Worm (Caenorhabditis elegans): ENCODE results near the gene C08H9.16.

Gene C08H9.16

ce11 chrII:9935664-9936063, 43.1 kb downstream of the C08H9.16 start:
- no peak for TF ChIP-seq mep-1 (tag; optimal IDR thresholded peaks at IDR 0.05)
- TF ChIP-seq nhr-2 (tag; optimal IDR thresholded peaks at IDR 0.05), result no peak

- no peak for TF ChIP-seq hlh-1 (tag; optimal IDR thresholded peaks at IDR 0.05)
- TF ChIP-seq ces-1 (GFP tag; optimal IDR thresholded peaks at IDR 0.05), result no peak
- TF ChIP-seq elt-1 (tag; optimal IDR thresholded peaks at IDR 0.05; ENCODE audit: borderline replicate concordance, insufficient read depth), result no peak
- TF ChIP-seq ham-2 (GFP tag; optimal IDR thresholded peaks at IDR 0.05), result no peak
Measured at ce11 chrII:9936859-9937258, 44.3 kb downstream of the C08H9.16 start, which contains the start of gene C05C10.3. Gene C05C10.3, minus strand, starts transcription at chrII:9936893.

- no peak for TF ChIP-seq lin-13 (tag; optimal IDR thresholded peaks at IDR 0.05)
- TF ChIP-seq flh-1 (GFP tag; optimal IDR thresholded peaks at IDR 0.05), result no peak
- TF ChIP-seq hlh-1 (tag; optimal IDR thresholded peaks at IDR 0.05), result peak; percentile 38
Measured at ce11 chrII:9937611-9938010, 45.0 kb downstream of the C08H9.16 start.

ce11 chrII:9938877-9939276, 46.3 kb downstream of the C08H9.16 start, which contains the start of the genes C05C10.7 and C05C10.5:
Gene C05C10.7, minus strand, starts transcription at chrII:9938971.
Gene C05C10.5, plus strand, starts transcription at chrII:9939040.
- TF ChIP-seq elt-3 (tag; optimal IDR thresholded peaks at IDR 0.05), result no peak
- no peak for TF ChIP-seq ceh-43 (GFP tag; optimal IDR thresholded peaks at IDR 0.05)
- TF ChIP-seq flh-1 (GFP tag; optimal IDR thresholded peaks at IDR 0.05), result no peak
- no peak for TF ChIP-seq elt-1 (tag; optimal IDR thresholded peaks at IDR 0.05; ENCODE audit: borderline replicate concordance, insufficient read depth)
- no peak for TF ChIP-seq ceh-39 (tag; optimal IDR thresholded peaks at IDR 0.05)
- TF ChIP-seq bed-3 (GFP tag; optimal IDR thresholded peaks at IDR 0.05), result no peak

ce11 chrII:9940430-9940829, 47.9 kb downstream of the C08H9.16 start, which contains the start of gene ufd-3:
Gene ufd-3, plus strand, starts transcription at chrII:9940753.
- TF ChIP-seq sem-2 (GFP tag; optimal IDR thresholded peaks at IDR 0.05), result no peak
- no peak for TF ChIP-seq mab-5 (tag; optimal IDR thresholded peaks at IDR 0.05)
- no peak for TF ChIP-seq unc-39 (tag; optimal IDR thresholded peaks at IDR 0.05)
- TF ChIP-seq flh-1 (GFP tag; optimal IDR thresholded peaks at IDR 0.05), result no peak
- no peak for TF ChIP-seq bed-3 (GFP tag; optimal IDR thresholded peaks at IDR 0.05)
- no peak for TF ChIP-seq unc-120 (tag; optimal IDR thresholded peaks at IDR 0.05; ENCODE audit: poor library complexity, severe bottlenecking)
- no peak for TF ChIP-seq nhr-12 (tag; optimal IDR thresholded peaks at IDR 0.05)
- no peak for TF ChIP-seq mls-2 (tag; optimal IDR thresholded peaks at IDR 0.05)
- no peak for TF ChIP-seq elt-1 (tag; optimal IDR thresholded peaks at IDR 0.05; ENCODE audit: borderline replicate concordance, insufficient read depth)
- no peak for TF ChIP-seq ceh-43 (GFP tag; optimal IDR thresholded peaks at IDR 0.05)
- TF ChIP-seq mep-1 (tag; optimal IDR thresholded peaks at IDR 0.05), result peak; percentile 91
- no peak for TF ChIP-seq nhr-28 (tag; optimal IDR thresholded peaks at IDR 0.05)
- no peak for TF ChIP-seq blmp-1 (tag; optimal IDR thresholded peaks at IDR 0.05)
- TF ChIP-seq unc-62 (GFP tag; optimal IDR thresholded peaks at IDR 0.05), result no peak
- TF ChIP-seq hlh-1 (tag; optimal IDR thresholded peaks at IDR 0.05), result peak; percentile 54
- TF ChIP-seq snpc-4 (tag; optimal IDR thresholded peaks at IDR 0.05), result no peak
- TF ChIP-seq lin-32 (GFP tag; optimal IDR thresholded peaks at IDR 0.05), result no peak
- no peak for TF ChIP-seq ceh-39 (tag; optimal IDR thresholded peaks at IDR 0.05)
- TF ChIP-seq ztf-11 (tag; optimal IDR thresholded peaks at IDR 0.05), result no peak
- TF ChIP-seq cnd-1 (tag; optimal IDR thresholded peaks at IDR 0.05), result peak; percentile 36
- no peak for TF ChIP-seq ceh-83 (GFP tag; optimal IDR thresholded peaks at IDR 0.05)
- peak; percentile 61 for TF ChIP-seq ces-1 (GFP tag; optimal IDR thresholded peaks at IDR 0.05)
- no peak for TF ChIP-seq M03D4.4 (tag; optimal IDR thresholded peaks at IDR 0.05)
- TF ChIP-seq pha-4 (tag; optimal IDR thresholded peaks at IDR 0.05), result peak; percentile 82
- TF ChIP-seq nhr-237 (tag; optimal IDR thresholded peaks at IDR 0.05), result peak; percentile 76
- no peak for TF ChIP-seq zip-8 (tag; optimal IDR thresholded peaks at IDR 0.05)
- TF ChIP-seq nhr-2 (tag; optimal IDR thresholded peaks at IDR 0.05), result no peak
- no peak for TF ChIP-seq tbx-8 (GFP tag; optimal IDR thresholded peaks at IDR 0.05)
- peak; percentile 74 for TF ChIP-seq sptf-1 (tag; optimal IDR thresholded peaks at IDR 0.05)
- no peak for TF ChIP-seq nhr-76 (tag; optimal IDR thresholded peaks at IDR 0.05)
- TF ChIP-seq ham-2 (GFP tag; optimal IDR thresholded peaks at IDR 0.05), result no peak
- peak; percentile 81 for TF ChIP-seq lin-13 (tag; optimal IDR thresholded peaks at IDR 0.05)
- peak; percentile 81 for TF ChIP-seq lsy-2 (tag; optimal IDR thresholded peaks at IDR 0.05)
- peak; percentile 34 for TF ChIP-seq drap-1 (GFP tag; optimal IDR thresholded peaks at IDR 0.05)
- no peak for TF ChIP-seq elt-3 (tag; optimal IDR thresholded peaks at IDR 0.05)

Measured in whole organism, mixed stage, embryonic.